Fruit fly (Drosophila melanogaster): Measurements from ENCODE around the gene Klp98A.

dm6 chr3R:27556972-27557371, 2.0 kb downstream of the Klp98A start:
- TF ChIP-seq insv (optimal IDR thresholded peaks at IDR 0.05) (no peak), Myc (optimal IDR thresholded peaks at IDR 0.05) (no peak), h (optimal IDR thresholded peaks at IDR 0.05) (no peak), Sin3A (optimal IDR thresholded peaks at IDR 0.05) (no peak), psq (optimal IDR thresholded peaks at IDR 0.05) (no peak), ttk (optimal IDR thresholded peaks at IDR 0.05) (no peak)
